Worm (Caenorhabditis elegans): ENCODE measurements around the gene F54D5.2.

The F54D5.2 gene

DNA sequence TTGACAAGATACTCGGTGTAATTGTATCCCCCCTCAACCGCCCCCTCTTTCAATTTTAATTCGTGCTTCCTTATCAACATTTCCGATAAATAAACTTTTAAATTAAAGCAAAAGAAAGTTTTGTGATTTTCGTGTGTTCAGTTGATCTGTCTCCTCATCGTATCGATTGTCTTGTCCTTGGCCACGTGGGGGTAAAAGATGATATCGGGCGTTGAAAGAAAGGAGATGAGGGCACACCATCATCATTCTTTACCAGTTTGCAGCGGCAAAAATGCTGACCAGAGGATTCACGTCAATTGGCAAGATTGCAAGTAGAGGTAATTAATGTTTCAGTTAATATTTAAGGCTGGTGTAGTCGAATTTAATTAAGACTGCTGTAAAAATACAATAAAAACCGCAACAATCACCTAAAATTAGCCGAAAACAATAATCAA lies 25.7 kb upstream of the F54D5.2 start, which contains the start of gene F54D5.7 (continued):
- peak; percentile 28 for TF ChIP-seq rbr-2 (tag; optimal IDR thresholded peaks at IDR 0.05)
- no peak for TF ChIP-seq fos-1 (tag; optimal IDR thresholded peaks at IDR 0.05)
- TF ChIP-seq nhr-111 (GFP tag; optimal IDR thresholded peaks at IDR 0.05), result no peak
- no peak for TF ChIP-seq ceh-20 (GFP tag; IDR thresholded peaks at IDR 0.05)
- no peak for TF ChIP-seq fkh-10 (GFP tag; optimal IDR thresholded peaks at IDR 0.05)
- TF ChIP-seq lin-15B (tag; optimal IDR thresholded peaks at IDR 0.05), result no peak
- peak; percentile 54; the same call in 1 of the 2 replicates for TF ChIP-seq dmd-8 (GFP tag; IDR thresholded peaks at IDR 0.05)
- TF ChIP-seq ztf-11 (tag; optimal IDR thresholded peaks at IDR 0.05), result no peak
- no peak for TF ChIP-seq R02D3.7 (tag; optimal IDR thresholded peaks at IDR 0.05)
- TF ChIP-seq pha-4 (GFP tag; IDR thresholded peaks at IDR 0.05), result peak; percentile 66; the same call in 1 of the 2 replicates
- no peak for TF ChIP-seq pha-4 (tag; optimal IDR thresholded peaks at IDR 0.05)
- no peak for TF ChIP-seq sdz-12 (GFP tag; optimal IDR thresholded peaks at IDR 0.05)
- no peak for TF ChIP-seq nhr-6 (tag; optimal IDR thresholded peaks at IDR 0.05)
- TF ChIP-seq nhr-28 (tag; optimal IDR thresholded peaks at IDR 0.05), result peak; percentile 47
- no peak for TF ChIP-seq zag-1 (tag; optimal IDR thresholded peaks at IDR 0.05)
- no peak for TF ChIP-seq ceh-62 (tag; optimal IDR thresholded peaks at IDR 0.05)
- peak; percentile 12 for TF ChIP-seq gei-8 (GFP tag; optimal IDR thresholded peaks at IDR 0.05)
- TF ChIP-seq lim-7 (GFP tag; IDR thresholded peaks at IDR 0.05), result peak; percentile 77
- peak; percentile 49 for TF ChIP-seq dpl-1 (GFP tag; optimal IDR thresholded peaks at IDR 0.05)
- peak; percentile 92 for TF ChIP-seq zfp-3 (GFP tag; conservative IDR thresholded peaks at IDR 0.05)
- no peak for TF ChIP-seq ces-1 (GFP tag; optimal IDR thresholded peaks at IDR 0.05)
- TF ChIP-seq hlh-30 (tag; optimal IDR thresholded peaks at IDR 0.05; ENCODE audit: insufficient read depth), result peak; percentile 80
- TF ChIP-seq ZK337.2 (GFP tag; IDR thresholded peaks at IDR 0.05), result no peak
- peak; percentile 70 for TF ChIP-seq ctbp-1 (GFP tag; IDR thresholded peaks at IDR 0.05)
- TF ChIP-seq F26F4.8 (GFP tag; conservative IDR thresholded peaks at IDR 0.05), result no peak
- TF ChIP-seq ceh-44 (GFP tag; IDR thresholded peaks at IDR 0.05), result 0 out of 2 replicates have a peak, but pooled peaks have one; percentile 19
- TF ChIP-seq ceh-82 (tag; optimal IDR thresholded peaks at IDR 0.05), result no peak
- no peak for TF ChIP-seq mes-2 (tag; optimal IDR thresholded peaks at IDR 0.05; ENCODE audit: poor library complexity, severe bottlenecking)
- TF ChIP-seq lir-3 (tag; optimal IDR thresholded peaks at IDR 0.05), result no peak
- TF ChIP-seq nhr-102 (tag; optimal IDR thresholded peaks at IDR 0.05), result no peak
- TF ChIP-seq set-16 (GFP tag; IDR thresholded peaks at IDR 0.05), result no peak
- TF ChIP-seq mdt-29 (GFP tag; IDR thresholded peaks at IDR 0.05), result peak; percentile 65; the same call in 1 of the 2 replicates
- no peak for TF ChIP-seq lin-29 (GFP tag; IDR thresholded peaks at IDR 0.05)
- TF ChIP-seq dve-1 (tag; optimal IDR thresholded peaks at IDR 0.05; ENCODE audit: insufficient read depth), result peak; percentile 77
- peak; percentile 34 for TF ChIP-seq ceh-28 (tag; optimal IDR thresholded peaks at IDR 0.05)
- TF ChIP-seq hmg-1.1 (GFP tag; IDR thresholded peaks at IDR 0.05), result peak; percentile 49; the same call in 1 of the 2 replicates
- TF ChIP-seq duxl-1 (tag; optimal IDR thresholded peaks at IDR 0.05; ENCODE audit: poor library complexity), result no peak
- no peak for TF ChIP-seq daf-8 (GFP tag; IDR thresholded peaks at IDR 0.05)
- no peak for TF ChIP-seq Y5F2A.4 (GFP tag; optimal IDR thresholded peaks at IDR 0.05)
- peak; percentile 65; the same call in 1 of the 2 replicates for TF ChIP-seq mxl-2 (GFP tag; conservative IDR thresholded peaks at IDR 0.05)
- no peak for TF ChIP-seq egl-27 (tag; optimal IDR thresholded peaks at IDR 0.05)
- TF ChIP-seq lin-1 (GFP tag; IDR thresholded peaks at IDR 0.05), result peak; percentile 32; the same call in 1 of the 2 replicates
- no peak for TF ChIP-seq saeg-2 (GFP tag; IDR thresholded peaks at IDR 0.05)
- no peak for TF ChIP-seq unc-130 (GFP tag; optimal IDR thresholded peaks at IDR 0.05)
- TF ChIP-seq cey-2 (tag; optimal IDR thresholded peaks at IDR 0.05; ENCODE audit: borderline replicate concordance, insufficient read depth), result no peak
- TF ChIP-seq lin-38 (GFP tag; IDR thresholded peaks at IDR 0.05), result peak; percentile 81
- TF ChIP-seq F37D6.2 (tag; optimal IDR thresholded peaks at IDR 0.05), result no peak
- TF ChIP-seq dmd-6 (GFP tag; IDR thresholded peaks at IDR 0.05), result peak; percentile 55
- TF ChIP-seq ceh-32 (tag; optimal IDR thresholded peaks at IDR 0.05; ENCODE audit: poor library complexity), result no peak
- TF ChIP-seq F10B5.3 (tag; optimal IDR thresholded peaks at IDR 0.05), result no peak
- TF ChIP-seq aly-2 (tag; optimal IDR thresholded peaks at IDR 0.05), result peak; percentile 85
